Worm (Caenorhabditis elegans): Measurements from ENCODE around the gene R04B5.1.

ce11 chrV:10098429-10098828 is 20.3 kb upstream of the R04B5.1 start, which contains the start of gene ugt-47:
- TF ChIP-seq ama-1 (optimal IDR thresholded peaks at IDR 0.05) (no peak), hmbx-1 (tag; optimal IDR thresholded peaks at IDR 0.05) (no peak), pes-1 (GFP tag; IDR thresholded peaks at IDR 0.05) (no peak), tra-4 (tag; optimal IDR thresholded peaks at IDR 0.05) (no peak), hmg-4 (GFP tag; optimal IDR thresholded peaks at IDR 0.05) (no peak), sea-1 (GFP tag; conservative IDR thresholded peaks at IDR 0.05) (no peak), tbx-11 (GFP tag; IDR thresholded peaks at IDR 0.05) (no peak)
